Worm (Caenorhabditis elegans) whole organism, L4/young adult: ENCODE data around the gene pan-1.

Experiments used
- W03F9.2 ChIP-seq: fragments of 150-350 bp; optimal IDR thresholded peaks from 2 replicates; lab custom pipeline; 2014; ENCODE audit warnings: missing biosample characterization, missing genetic modification characterization
- dao-5 ChIP-seq: sonication (generic microtip); optimal IDR thresholded peaks from 2 replicates; lab custom pipeline; 2016; ENCODE audit warnings: missing genotype, missing genetic modification characterization, moderate library complexity, missing compliant biosample characterization
- him-1 ChIP-seq: sonication (generic microtip); optimal IDR thresholded peaks from 2 replicates; lab custom pipeline; 2016; ENCODE audit warnings: missing genotype, missing genetic modification reagents, missing genetic modification characterization, missing compliant biosample characterization

DNA sequence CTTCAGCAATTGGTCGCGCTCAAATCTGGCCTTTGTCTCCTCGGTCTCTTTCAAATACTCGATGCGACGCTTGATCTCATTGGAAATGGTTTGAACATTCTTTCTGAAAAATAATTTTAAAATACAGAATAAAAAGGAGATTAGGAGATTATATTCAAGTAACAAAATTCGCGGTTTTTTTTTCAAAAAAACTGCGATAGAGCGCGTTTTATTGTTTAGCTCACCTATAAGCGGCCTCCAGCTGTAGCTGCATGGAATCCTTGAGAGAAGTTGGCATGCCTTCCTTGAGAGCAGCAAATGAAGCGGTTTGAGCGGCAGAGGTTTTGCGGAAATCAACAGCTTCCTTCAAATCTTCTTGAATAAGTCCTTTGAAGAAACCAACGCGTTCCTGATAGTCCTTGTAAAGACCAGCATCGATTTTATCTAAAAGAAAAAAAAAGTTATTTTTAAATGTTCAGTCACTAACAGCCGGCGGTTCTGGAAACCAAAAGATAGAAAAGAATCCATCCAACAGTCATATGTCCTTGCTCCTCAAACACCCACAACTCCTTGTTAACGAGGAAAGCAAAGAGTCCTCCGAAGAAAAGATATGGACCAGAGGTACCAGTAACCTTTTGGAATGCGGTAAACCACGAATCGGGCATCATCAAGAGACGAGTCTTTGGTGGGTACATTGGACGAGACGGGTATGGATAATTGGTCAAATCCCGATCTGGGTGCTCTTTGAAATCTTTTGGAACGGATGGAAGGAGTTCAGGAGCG lies 32.4 kb downstream of the pan-1 start:
- TF ChIP-seq him-1 (tag; lab: Kevin White, UChicago) (no peak), dao-5 (tag; lab: Kevin White, UChicago) (no peak), W03F9.2 (tag; lab: Kevin White, UChicago) (no peak)
